Worm (Caenorhabditis elegans): Measurements from ENCODE around the gene nos-1.
"Not testable (repeated sequence)": the region's sequence is repeated elsewhere in the genome, so short reads cannot be mapped to it uniquely, and the experiment has no call there.

Gene nos-1

ce11 chrII:10932305-10932704 lies 20.7 kb downstream of the nos-1 start:
- no peak for TF ChIP-seq nhr-232 (tag; optimal IDR thresholded peaks at IDR 0.05)
- TF ChIP-seq elt-4 (tag; optimal IDR thresholded peaks at IDR 0.05): no peak
- TF ChIP-seq ceh-22 (tag; optimal IDR thresholded peaks at IDR 0.05): no peak
- TF ChIP-seq npax-4 (tag; optimal IDR thresholded peaks at IDR 0.05): no peak
- TF ChIP-seq pax-1 (tag; optimal IDR thresholded peaks at IDR 0.05): no peak
- no peak for TF ChIP-seq gmeb-2 (tag; optimal IDR thresholded peaks at IDR 0.05)

ce11 chrII:10930678-10931650 lies 22.0 kb downstream of the nos-1 start:
- TF ChIP-seq ceh-48 (tag; optimal IDR thresholded peaks at IDR 0.05) (no peak), ceh-31 (tag; optimal IDR thresholded peaks at IDR 0.05) (no peak), syd-9 (tag; optimal IDR thresholded peaks at IDR 0.05) (no peak)

ce11 chrII:10925804-10926570 lies 27.0 kb downstream of the nos-1 start, which contains the start of gene metr-1:
TSS of gene metr-1 (plus strand) at chrII:10926561.
- no peak for TF ChIP-seq tbx-2 (tag; optimal IDR thresholded peaks at IDR 0.05)
- TF ChIP-seq hlh-8 (tag; optimal IDR thresholded peaks at IDR 0.05): no peak
- TF ChIP-seq ceh-31 (tag; optimal IDR thresholded peaks at IDR 0.05): peak; percentile 18
- peak; percentile 33 for TF ChIP-seq elt-2 (tag; optimal IDR thresholded peaks at IDR 0.05)
- no peak for TF ChIP-seq elt-4 (tag; optimal IDR thresholded peaks at IDR 0.05)

ce11 chrII:10924669-10925068 lies 28.3 kb downstream of the nos-1 start:
- peak; percentile 84 for TF ChIP-seq elt-2 (tag; optimal IDR thresholded peaks at IDR 0.05)
- TF ChIP-seq pax-1 (tag; optimal IDR thresholded peaks at IDR 0.05): no peak
- TF ChIP-seq ztf-16 (tag; optimal IDR thresholded peaks at IDR 0.05): no peak

- TF ChIP-seq elt-2 (tag; optimal IDR thresholded peaks at IDR 0.05) (no peak), tbx-7 (tag; optimal IDR thresholded peaks at IDR 0.05) (no peak), ama-1 (optimal IDR thresholded peaks at IDR 0.05) (no peak), pax-1 (tag; optimal IDR thresholded peaks at IDR 0.05) (no peak), C08G9.2 (tag; optimal IDR thresholded peaks at IDR 0.05) (no peak), pag-3 (tag; optimal IDR thresholded peaks at IDR 0.05; ENCODE audit: borderline replicate concordance) (no peak), ceh-2 (tag; optimal IDR thresholded peaks at IDR 0.05) (no peak), ets-4 (tag; optimal IDR thresholded peaks at IDR 0.05) (no peak), pha-4 (tag; optimal IDR thresholded peaks at IDR 0.05) (no peak), C38D4.7 (GFP tag; optimal IDR thresholded peaks at IDR 0.05) (no peak), pqm-1 (tag; optimal IDR thresholded peaks at IDR 0.05) (no peak), pros-1 (tag; optimal IDR thresholded peaks at IDR 0.05) (no peak), nfya-1 (tag; optimal IDR thresholded peaks at IDR 0.05) (no peak)
Observed at ce11 chrII:10923948-10924347, 29.0 kb downstream of the nos-1 start, which contains the start of gene Y19D2B.2. TSS of gene Y19D2B.2 (plus strand) at chrII:10924248.

- TF ChIP-seq pha-2, sox-4, fkh-6 (tag; optimal IDR thresholded peaks at IDR 0.05): not testable (repeated sequence)
Observed at ce11 chrII:10922874-10923273, 30.1 kb downstream of the nos-1 start, which contains the start of gene Y19D2B.1. TSS of gene Y19D2B.1 (minus strand) at chrII:10922974.

- TF ChIP-seq sox-4 (tag; optimal IDR thresholded peaks at IDR 0.05): no peak
Observed at ce11 chrII:10918293-10918756, 34.6 kb downstream of the nos-1 start, which contains the start of gene tba-4. TSS of gene tba-4 (plus strand) at chrII:10918706.

Measured in whole organism, late embryonic.